Comparison of ENCODE assay signal across 5 fruit fly cellular contexts in genomic region chr2L:19735635-19736109, dm6.
TF ChIP-seq lines count a peak whose summit lies in the region.

CG10462 (minus strand) TSS chr2L:19735980.
Nf-YB (plus strand) TSS chr2L:19736044.

- peak; percentile 46 to 50 for TF ChIP-seq CTCF in S2 (optimal IDR thresholded peaks at IDR 0.05; lab: Kevin White, UChicago)
- TF ChIP-seq CTCF in whole organism, embryonic (GFP tag; optimal IDR thresholded peaks at IDR 0.05; lab: Kevin White, UChicago): no peak

TF ChIP-seq in whole organism, adult, 20 proteins besides CTCF, POLR2A, EP300 and RAD21:
- TF ChIP-seq bab1 (GFP tag; optimal IDR thresholded peaks at IDR 0.05; lab: Kevin White, UChicago) (peak; percentile 5), ovo (GFP tag; optimal IDR thresholded peaks at IDR 0.05; lab: Kevin White, UChicago) (peak; percentile 81), cnc (optimal IDR thresholded peaks at IDR 0.05; lab: Kevin White, UChicago) (no peak)

TF ChIP-seq in whole organism, embryonic, 481 proteins besides CTCF, POLR2A, EP300 and RAD21 (continues in another document):
- TF ChIP-seq E2f2 (GFP tag; IDR thresholded peaks at IDR 0.05; lab: Robert Waterston, UW) (peak; percentile 56), Doc3 (GFP tag; IDR thresholded peaks at IDR 0.05; lab: Robert Waterston, UW; ENCODE audit: partially characterized antibody) (peak; percentile 54; the same call in 2 of the 3 replicates), Dip3 (GFP tag; optimal IDR thresholded peaks at IDR 0.05; lab: Kevin White, UChicago) (peak; percentile 45), ham (GFP tag; IDR thresholded peaks at IDR 0.05; lab: Robert Waterston, UW) (no peak), Rx (GFP tag; IDR thresholded peaks at IDR 0.05; lab: Robert Waterston, UW) (no peak), CG12744 (GFP tag; optimal IDR thresholded peaks at IDR 0.05; lab: Kevin White, UChicago) (no peak), CG10565 (GFP tag; optimal IDR thresholded peaks at IDR 0.05; lab: Kevin White, UChicago) (no peak), CG42726 (GFP tag; IDR thresholded peaks at IDR 0.05; lab: Robert Waterston, UW; ENCODE audit: partially characterized antibody) (peak; percentile 84), stwl (tag; optimal IDR thresholded peaks at IDR 0.05; lab: Kevin White, UChicago) (peak; percentile 88), CoRest (tag; optimal IDR thresholded peaks at IDR 0.05; lab: Kevin White, UChicago) (peak; percentile 35), Hmr (GFP tag; optimal IDR thresholded peaks at IDR 0.05; lab: Kevin White, UChicago) (peak; percentile 39), CG17912 (GFP tag; optimal IDR thresholded peaks at IDR 0.05; lab: Kevin White, UChicago) (no peak), pzg (GFP tag; optimal IDR thresholded peaks at IDR 0.05; lab: Kevin White, UChicago) (peak; percentile 89), CG3065 (GFP tag; optimal IDR thresholded peaks at IDR 0.05; lab: Kevin White, UChicago) (no peak), gem (tag; optimal IDR thresholded peaks at IDR 0.05; lab: Kevin White, UChicago) (no peak), p53 (GFP tag; optimal IDR thresholded peaks at IDR 0.05; lab: Kevin White, UChicago) (peak; percentile 18), exex (tag; optimal IDR thresholded peaks at IDR 0.05; lab: Kevin White, UChicago) (no peak), Dp (GFP tag; optimal IDR thresholded peaks at IDR 0.05; lab: Kevin White, UChicago) (peak; percentile 42), CG8290 (GFP tag; optimal IDR thresholded peaks at IDR 0.05; lab: Kevin White, UChicago) (peak; percentile 60), CG8290 (tag; optimal IDR thresholded peaks at IDR 0.05; lab: Kevin White, UChicago) (no peak), CG3847 (GFP tag; IDR thresholded peaks at IDR 0.05; lab: Robert Waterston, UW) (peak; percentile 56), BEAF-32 (GFP tag; optimal IDR thresholded peaks at IDR 0.05; lab: Kevin White, UChicago) (peak; percentile 86), CG6791 (GFP tag; IDR thresholded peaks at IDR 0.05; lab: Robert Waterston, UW; ENCODE audit: partially characterized antibody) (peak; percentile 98), Myb (GFP tag; optimal IDR thresholded peaks at IDR 0.05; lab: Kevin White, UChicago) (peak; percentile 86), CG3163 (GFP tag; optimal IDR thresholded peaks at IDR 0.05; lab: Kevin White, UChicago) (peak; percentile 25), hbn (GFP tag; IDR thresholded peaks at IDR 0.05; lab: Robert Waterston, UW; ENCODE audit: partially characterized antibody) (peak; percentile 72), CG9797 (GFP tag; optimal IDR thresholded peaks at IDR 0.05; lab: Kevin White, UChicago) (peak; percentile 43), CG10267 (tag; optimal IDR thresholded peaks at IDR 0.05; lab: Kevin White, UChicago) (peak; percentile 7)

TF ChIP-seq in whole organism, prepupa, 60 proteins besides CTCF, POLR2A, EP300 and RAD21:
- no peak for TF ChIP-seq CG6163 (GFP tag; IDR thresholded peaks at IDR 0.05; lab: Robert Waterston, UW)
- peak; percentile 93 for TF ChIP-seq fkh (GFP tag; optimal IDR thresholded peaks at IDR 0.05; lab: Kevin White, UChicago)
- no peak for TF ChIP-seq Blimp-1 (GFP tag; optimal IDR thresholded peaks at IDR 0.05; lab: Kevin White, UChicago)

TF ChIP-seq in whole organism, wandering third instar larva, 38 proteins besides CTCF, POLR2A, EP300 and RAD21:
- TF ChIP-seq sv (GFP tag; optimal IDR thresholded peaks at IDR 0.05; lab: Kevin White, UChicago): no peak
- peak; percentile 8 for TF ChIP-seq Myc (optimal IDR thresholded peaks at IDR 0.05; lab: Kevin White, UChicago)
- TF ChIP-seq dsf (GFP tag; optimal IDR thresholded peaks at IDR 0.05; lab: Kevin White, UChicago; ENCODE audit: borderline replicate concordance): no peak
- TF ChIP-seq pan (optimal IDR thresholded peaks at IDR 0.05; lab: Kevin White, UChicago): no peak
